Worm (Caenorhabditis elegans) whole organism, L4/young adult: Measurements from ENCODE around the gene R02D5.3.

Experiments used
- W03F9.2 ChIP-seq: fragments of 150-350 bp; optimal IDR thresholded peaks from 2 replicates; lab custom pipeline; 2014; ENCODE audit warnings: missing biosample characterization, missing genetic modification characterization
- dao-5 ChIP-seq: sonication (generic microtip); optimal IDR thresholded peaks from 2 replicates; lab custom pipeline; 2016; ENCODE audit warnings: missing genotype, missing genetic modification characterization, moderate library complexity, missing compliant biosample characterization
- him-1 ChIP-seq: sonication (generic microtip); optimal IDR thresholded peaks from 2 replicates; lab custom pipeline; 2016; ENCODE audit warnings: missing genotype, missing genetic modification reagents, missing genetic modification characterization, missing compliant biosample characterization

R02D5.3 gene

DNA sequence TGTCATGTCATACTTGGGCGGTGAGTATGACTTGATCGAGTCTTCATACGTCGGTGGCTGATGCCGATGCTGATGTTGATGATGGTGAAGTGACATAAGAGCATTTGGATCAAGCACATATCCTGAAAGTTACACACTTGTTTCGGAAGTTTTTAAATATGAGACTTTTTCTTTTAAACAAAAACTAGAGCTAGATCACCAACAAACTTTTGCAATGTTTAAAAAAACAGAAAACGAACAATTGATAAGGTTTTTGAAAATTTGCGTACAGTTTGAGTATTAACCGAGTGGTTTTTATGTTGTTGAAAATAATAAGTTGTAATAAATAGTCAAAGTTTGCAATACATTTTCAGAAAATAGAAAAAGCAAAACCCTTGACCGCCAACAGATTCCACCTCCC lies 1.6 kb downstream of the R02D5.3 start, which contains the start of gene R02D5.4:
R02D5.4 (minus strand) TSS at position 101 of the 400 bp plus-strand sequence.
- TF ChIP-seq him-1 (tag; lab: Kevin White, UChicago) (no peak), dao-5 (no peak), W03F9.2 (tag; lab: Kevin White, UChicago) (no peak)

DNA sequence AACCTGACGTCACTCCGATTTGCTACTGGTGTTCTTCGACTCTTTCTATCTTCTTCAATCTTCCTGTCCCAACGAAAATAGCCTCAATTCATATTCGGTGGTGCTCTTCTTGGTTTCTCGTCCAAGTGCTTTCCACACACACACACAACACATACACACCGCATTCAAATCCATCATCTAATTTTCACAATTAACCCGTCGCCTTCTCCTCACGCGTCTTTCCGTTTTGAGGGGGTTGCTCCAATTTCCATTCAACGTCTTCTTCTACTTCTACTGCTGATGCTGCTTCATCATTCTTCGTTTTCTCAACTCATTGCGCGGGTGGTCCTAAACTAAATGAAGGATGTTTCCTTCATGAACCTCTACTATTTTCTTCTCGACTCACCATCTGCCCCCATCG lies 8.1 kb downstream of the R02D5.3 start:
- TF ChIP-seq dao-5, result no peak
- no peak for TF ChIP-seq him-1 (tag; lab: Kevin White, UChicago)
- TF ChIP-seq W03F9.2 (tag; lab: Kevin White, UChicago), result no peak

DNA sequence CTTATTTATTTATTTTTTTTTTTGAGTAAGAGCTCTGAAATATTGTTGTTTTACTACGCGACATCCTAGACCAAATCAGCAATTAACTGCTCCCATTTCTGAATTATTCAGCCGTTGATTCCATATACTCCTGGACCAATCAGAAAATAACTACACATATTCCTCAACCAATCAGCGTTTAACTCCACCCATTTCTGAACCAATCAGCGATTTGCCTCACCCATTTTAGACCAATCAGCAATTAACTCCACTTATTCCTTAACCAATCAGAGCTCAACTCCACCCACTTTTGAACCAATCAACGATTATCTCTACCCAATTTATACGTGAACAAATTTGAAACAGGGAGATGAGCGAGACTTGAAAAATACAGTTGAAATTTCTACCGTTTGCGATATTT lies 10.7 kb downstream of the R02D5.3 start:
- no peak for TF ChIP-seq W03F9.2 (tag; lab: Kevin White, UChicago)
- TF ChIP-seq dao-5, result no peak
- no peak for TF ChIP-seq him-1 (tag; lab: Kevin White, UChicago)

DNA sequence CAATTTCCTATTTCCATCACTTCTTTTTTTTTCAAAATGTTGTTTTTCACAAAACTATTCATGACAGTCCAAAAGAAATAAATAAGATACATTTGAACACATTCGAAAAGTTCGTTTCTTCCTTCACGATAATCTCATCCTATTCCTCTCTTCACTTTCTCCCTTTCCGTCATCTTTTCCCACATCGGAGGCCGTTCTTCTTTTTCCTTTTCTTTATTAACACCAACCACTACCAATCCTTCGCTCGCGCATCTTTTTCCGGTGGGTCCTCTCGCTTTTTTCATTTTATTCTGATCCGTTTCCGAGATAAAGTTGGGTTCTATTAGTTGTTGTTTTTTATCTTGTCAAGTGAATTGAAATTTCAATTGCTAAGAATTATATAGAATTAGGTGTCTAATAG lies 12.5 kb downstream of the R02D5.3 start:
- TF ChIP-seq him-1 (tag; lab: Kevin White, UChicago) (no peak), W03F9.2 (tag; lab: Kevin White, UChicago) (no peak), dao-5 (no peak)

DNA sequence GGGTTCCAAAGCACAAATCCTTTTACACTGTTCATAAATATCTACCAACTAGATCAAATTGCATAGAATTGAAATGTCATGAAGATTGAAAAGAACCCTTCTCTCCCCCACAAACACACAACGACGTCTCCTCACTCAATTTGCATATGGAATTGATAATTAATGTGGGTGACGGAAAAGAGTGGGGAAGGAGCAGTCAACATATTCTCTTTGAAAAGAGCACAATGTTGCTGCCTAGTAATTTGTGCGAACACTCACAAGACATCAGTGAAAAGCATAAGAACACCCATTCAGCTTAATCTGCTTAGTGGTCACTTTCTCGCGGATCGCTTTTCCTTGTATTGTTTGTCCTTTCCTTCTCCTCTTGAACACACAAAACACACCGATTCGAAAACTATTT lies 13.5 kb downstream of the R02D5.3 start:
- no peak for TF ChIP-seq dao-5

DNA sequence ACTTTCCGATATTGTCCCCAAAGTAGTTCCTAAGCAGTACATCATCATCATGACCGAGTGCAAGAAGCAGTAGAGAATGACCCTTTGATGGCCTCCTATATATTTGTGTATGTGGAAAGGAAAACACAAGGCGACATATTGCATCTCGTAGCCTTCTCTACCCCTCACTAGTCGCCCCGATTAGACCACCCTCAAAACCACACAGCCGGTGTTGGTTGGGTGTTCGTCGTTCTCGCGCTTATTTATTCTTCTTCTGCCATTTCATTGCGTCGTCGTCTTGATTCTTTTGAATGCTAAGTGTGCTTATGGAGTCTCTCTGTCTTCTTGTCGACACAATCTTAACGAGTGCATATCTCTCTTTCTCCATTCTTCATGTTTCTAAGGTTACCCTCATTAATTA lies 15.2 kb downstream of the R02D5.3 start:
- TF ChIP-seq dao-5, result no peak
- no peak for TF ChIP-seq W03F9.2 (tag; lab: Kevin White, UChicago)
- no peak for TF ChIP-seq him-1 (tag; lab: Kevin White, UChicago)

DNA sequence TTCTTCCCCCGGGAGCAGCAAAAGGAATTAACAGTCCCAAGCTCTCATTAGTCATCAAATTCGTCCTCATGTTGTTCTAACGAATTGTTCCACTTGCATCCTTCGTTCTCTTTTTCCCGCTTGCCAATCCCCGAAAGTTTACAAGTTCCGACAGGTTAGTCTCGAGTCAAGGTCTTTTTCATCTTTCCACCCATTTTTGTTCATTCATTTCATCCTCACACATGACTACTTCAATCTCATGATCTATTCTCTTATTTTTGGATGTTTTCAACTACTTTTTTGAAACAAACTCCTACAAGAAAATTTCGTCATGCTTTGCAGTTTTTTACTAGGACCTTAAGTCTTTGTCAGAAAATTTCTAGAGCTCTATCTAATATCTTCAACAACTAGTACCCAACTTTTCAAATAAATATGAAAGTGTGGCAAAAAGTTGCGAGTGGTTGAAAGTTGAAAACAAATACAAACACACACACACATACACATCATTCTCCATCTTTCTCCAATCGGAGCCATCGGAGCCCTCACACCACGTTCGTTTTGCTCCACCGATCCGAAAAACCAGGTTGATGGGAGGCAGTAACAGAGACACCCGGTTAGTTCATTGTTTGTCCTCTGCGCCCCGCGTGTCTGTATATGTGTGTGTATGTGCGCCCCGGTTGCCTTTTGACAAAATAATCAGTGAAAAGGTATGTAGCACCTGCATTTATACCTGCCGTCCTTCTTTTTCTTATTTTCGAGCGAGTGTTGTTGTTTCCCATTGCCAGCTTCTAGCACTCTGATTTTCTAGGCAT lies 16.3 kb downstream of the R02D5.3 start:
- TF ChIP-seq dao-5, result no peak
- no peak for TF ChIP-seq him-1 (tag; lab: Kevin White, UChicago)
- TF ChIP-seq W03F9.2 (tag; lab: Kevin White, UChicago), result no peak

DNA sequence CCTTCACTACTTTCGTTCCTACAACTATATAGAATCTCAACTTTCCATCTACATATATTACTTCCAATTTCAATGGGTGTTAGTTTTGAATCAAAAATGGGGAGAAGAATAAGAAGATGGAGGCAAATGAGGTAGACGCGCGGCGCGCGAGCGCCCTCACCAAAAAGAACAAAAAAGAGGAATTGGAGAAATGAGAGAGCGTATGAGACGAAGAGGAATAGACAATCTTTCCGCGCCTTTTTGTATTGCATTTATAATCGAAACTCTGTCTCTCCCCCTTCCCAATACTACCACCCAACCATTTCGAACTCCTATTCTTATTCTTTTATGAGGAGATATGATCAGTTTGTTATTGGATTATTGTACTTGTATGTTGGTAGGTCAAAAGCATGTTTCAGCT lies 17.6 kb downstream of the R02D5.3 start:
- no peak for TF ChIP-seq W03F9.2 (tag; lab: Kevin White, UChicago)
- no peak for TF ChIP-seq him-1 (tag; lab: Kevin White, UChicago)
- no peak for TF ChIP-seq dao-5

DNA sequence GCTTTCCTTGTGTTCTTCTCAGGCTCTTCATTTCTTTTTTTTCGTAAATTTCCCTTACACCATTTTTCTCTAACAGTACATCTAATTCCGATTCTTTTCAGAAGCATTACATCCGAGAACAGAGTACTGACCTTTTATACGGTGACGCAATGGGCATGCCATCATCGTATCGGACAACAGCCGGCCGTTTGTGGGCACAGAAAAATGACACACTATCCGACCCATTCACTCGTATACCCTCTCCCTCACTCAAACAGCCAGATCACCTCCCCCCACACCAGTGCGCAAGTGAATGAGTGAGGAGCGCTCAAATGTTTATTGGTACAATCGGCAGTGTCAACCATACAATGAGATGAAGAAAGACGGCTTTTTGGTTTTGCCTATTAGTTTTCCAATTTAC lies 18.2 kb downstream of the R02D5.3 start, which contains the start of gene R02D5.24:
R02D5.24 (plus strand) TSS at position 205 of the 400 bp plus-strand sequence.
- TF ChIP-seq him-1 (tag; lab: Kevin White, UChicago), result no peak
- no peak for TF ChIP-seq dao-5
- no peak for TF ChIP-seq W03F9.2 (tag; lab: Kevin White, UChicago)

DNA sequence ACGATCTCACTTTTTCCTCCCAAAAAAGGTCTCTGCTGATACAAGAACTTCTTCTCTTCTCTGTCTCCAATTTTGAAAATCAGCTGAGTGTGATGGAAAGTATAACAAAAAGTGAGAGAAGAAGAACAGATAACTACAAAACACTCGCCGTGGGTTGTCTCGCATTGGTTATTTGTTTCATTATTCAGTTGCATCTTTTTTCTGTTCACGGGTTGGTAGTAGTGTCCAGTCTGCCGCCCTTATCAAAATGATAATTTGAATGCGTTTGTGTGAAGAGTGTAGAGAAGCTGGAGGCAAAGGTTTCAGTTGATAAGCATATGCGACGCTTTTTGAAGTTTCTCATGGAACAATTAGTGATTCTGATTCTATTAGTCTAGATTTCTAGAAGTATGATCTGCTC lies 20.1 kb downstream of the R02D5.3 start:
- TF ChIP-seq W03F9.2 (tag; lab: Kevin White, UChicago) (no peak), dao-5 (no peak), him-1 (tag; lab: Kevin White, UChicago) (no peak)

DNA sequence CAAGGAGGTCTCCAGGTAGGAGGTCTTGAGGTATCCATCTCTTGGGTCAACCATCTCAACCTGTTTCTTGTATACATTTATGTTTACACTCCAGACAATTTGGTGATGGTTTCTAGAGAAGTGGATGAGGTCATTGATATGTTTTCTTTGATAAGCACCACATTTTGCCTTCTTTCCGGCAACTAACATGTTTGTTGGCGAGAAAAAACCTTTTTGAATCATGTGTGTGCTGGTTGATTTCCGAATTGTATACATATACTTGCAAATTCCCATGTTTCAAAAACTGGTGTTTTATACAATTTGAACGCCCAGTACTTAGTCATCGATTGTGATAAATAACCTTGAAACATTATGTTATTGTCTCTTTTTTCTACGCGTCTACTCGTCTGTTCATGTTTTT lies 21.2 kb downstream of the R02D5.3 start:
- TF ChIP-seq dao-5 (no peak), him-1 (tag; lab: Kevin White, UChicago) (no peak), W03F9.2 (tag; lab: Kevin White, UChicago) (no peak)

DNA sequence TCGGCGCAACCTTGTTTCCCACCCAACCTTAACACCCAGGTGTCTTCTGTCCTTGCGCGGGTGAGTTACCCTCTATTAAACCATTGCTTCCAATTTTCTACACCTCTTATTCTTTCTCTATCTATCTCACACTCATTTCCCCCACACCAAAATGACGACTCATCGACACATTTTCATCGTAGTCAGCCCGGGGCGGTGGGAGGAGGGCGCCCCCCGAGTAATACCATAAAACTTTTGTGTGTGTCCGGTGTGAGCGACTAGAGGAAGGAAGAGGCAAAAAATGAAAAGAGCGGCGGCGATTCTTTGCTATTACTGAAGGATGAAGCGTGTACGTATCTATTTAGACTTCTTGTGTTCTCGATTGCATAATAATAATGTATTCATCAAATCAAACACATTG lies 21.8 kb downstream of the R02D5.3 start:
- TF ChIP-seq dao-5 (no peak), W03F9.2 (tag; lab: Kevin White, UChicago) (no peak), him-1 (tag; lab: Kevin White, UChicago) (no peak)

DNA sequence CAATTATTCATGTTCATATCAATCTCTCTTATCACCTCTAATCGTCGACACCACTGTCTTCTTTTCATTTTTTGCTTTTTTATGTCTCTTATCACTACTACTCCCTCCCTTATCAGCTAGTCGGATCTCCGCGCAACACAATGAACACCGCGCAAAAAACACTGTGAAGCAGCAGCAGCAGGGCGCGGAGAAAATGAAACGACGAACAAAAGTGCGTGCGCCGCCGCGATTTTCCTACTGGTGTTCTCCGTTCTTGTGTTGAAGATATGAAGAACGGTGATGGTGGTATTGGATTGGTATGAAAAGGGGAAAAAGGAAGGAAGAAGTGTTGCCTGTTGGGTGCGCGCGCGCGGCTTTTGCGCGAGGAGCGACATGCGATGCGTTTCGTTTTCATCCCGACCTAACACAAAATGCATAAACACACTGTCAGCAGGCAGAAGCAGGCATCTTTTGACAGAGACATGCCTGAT lies 22.8 kb downstream of the R02D5.3 start:
- TF ChIP-seq W03F9.2 (tag; lab: Kevin White, UChicago) (no peak), dao-5 (no peak), him-1 (tag; lab: Kevin White, UChicago) (no peak)

DNA sequence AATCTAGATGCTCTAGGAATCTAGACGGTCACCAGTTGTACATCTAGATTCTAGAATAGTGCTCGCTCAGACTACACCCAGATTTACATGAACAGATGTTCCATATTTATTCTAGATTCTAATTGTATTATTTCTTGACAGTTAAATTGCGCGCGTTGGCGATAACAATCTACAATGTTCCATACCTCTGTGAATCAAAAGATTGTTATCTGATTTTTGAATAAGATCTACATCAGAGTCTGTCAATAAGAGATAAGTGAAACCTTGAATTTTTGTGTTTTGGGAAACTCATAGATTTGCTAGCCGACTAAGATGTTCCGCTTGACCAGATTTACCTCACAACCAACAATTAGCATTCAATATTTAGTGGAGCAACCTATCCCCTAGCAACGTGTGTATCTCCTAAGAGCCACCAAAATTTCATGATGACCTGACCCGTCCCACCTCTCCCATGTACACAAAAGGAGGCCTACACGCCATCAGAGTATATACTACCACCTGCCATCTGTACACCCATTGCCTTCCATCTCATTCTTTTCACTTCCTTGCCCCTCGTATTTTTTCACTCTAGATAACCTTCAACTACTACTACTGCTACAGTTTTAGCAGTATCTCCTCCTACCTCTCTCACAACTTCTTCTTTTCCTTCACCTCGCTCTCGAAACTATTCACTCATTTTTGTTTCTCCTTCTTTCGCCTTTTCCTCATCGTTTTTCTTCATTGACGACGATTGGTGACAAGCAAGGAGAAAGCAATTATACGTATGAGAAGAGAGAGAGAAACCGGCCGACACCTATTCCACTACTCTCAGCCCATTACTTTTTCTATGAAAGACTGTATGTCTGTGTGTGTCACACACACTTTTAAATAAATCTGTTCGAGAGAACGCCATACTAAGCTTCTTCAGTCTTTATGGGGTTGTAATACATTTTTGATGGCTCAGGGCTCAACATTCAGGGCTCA lies 24.0 kb downstream of the R02D5.3 start:
- TF ChIP-seq W03F9.2 (tag; lab: Kevin White, UChicago) (no peak), dao-5 (no peak), him-1 (tag; lab: Kevin White, UChicago) (no peak)
